Fruit fly (Drosophila melanogaster) Kc167 (cell line): ENCODE measurements around the gene CG14014.

ENCODE experiments used
- Myc ChIP-seq: fragments of >200 bp; optimal IDR thresholded peaks from 2 replicates; lab custom pipeline; 2017; ENCODE audit warnings: missing external identifiers
- Sin3A ChIP-seq: fragments of >200 bp; optimal IDR thresholded peaks from 2 replicates; lab custom pipeline; 2018; ENCODE audit warnings: missing external identifiers
- h ChIP-seq: fragments of >200 bp; optimal IDR thresholded peaks from 3 replicates; lab custom pipeline; 2018; ENCODE audit warnings: missing external identifiers
- insv ChIP-seq: fragments of >200 bp; optimal IDR thresholded peaks from 3 replicates; lab custom pipeline; 2018; ENCODE audit warnings: missing external identifiers
- psq ChIP-seq: fragments of >200 bp; optimal IDR thresholded peaks from 2 replicates; lab custom pipeline; 2017; ENCODE audit warnings: missing external identifiers
- ttk ChIP-seq: sonication (Bioruptor generic); optimal IDR thresholded peaks from 2 replicates; lab custom pipeline; 2017; ENCODE audit warnings: missing external identifiers

Gene CG14014

dm6 chr2L:5523848-5524473, 26.7 kb downstream of the CG14014 start, which contains the start of the genes Vps52 and Elp4:
Gene Vps52 (minus strand): TSS chr2L:5523898.
Gene Elp4 (plus strand): TSS chr2L:5524139.
- no peak for TF ChIP-seq Myc (lab: Kevin White, UChicago)
- TF ChIP-seq ttk (lab: Kevin White, UChicago): no peak
- no peak for TF ChIP-seq h (lab: Kevin White, UChicago)
- no peak for TF ChIP-seq psq (lab: Kevin White, UChicago)
- no peak for TF ChIP-seq insv (lab: Kevin White, UChicago)
- TF ChIP-seq Sin3A (lab: Kevin White, UChicago): no peak

- TF ChIP-seq Myc (lab: Kevin White, UChicago): no peak
- TF ChIP-seq Sin3A (lab: Kevin White, UChicago): no peak
- no peak for TF ChIP-seq ttk (lab: Kevin White, UChicago)
- no peak for TF ChIP-seq h (lab: Kevin White, UChicago)
- TF ChIP-seq insv (lab: Kevin White, UChicago): no peak
- TF ChIP-seq psq (lab: Kevin White, UChicago): no peak
Observed at dm6 chr2L:5520757-5521156, 29.9 kb downstream of the CG14014 start.

DNA sequence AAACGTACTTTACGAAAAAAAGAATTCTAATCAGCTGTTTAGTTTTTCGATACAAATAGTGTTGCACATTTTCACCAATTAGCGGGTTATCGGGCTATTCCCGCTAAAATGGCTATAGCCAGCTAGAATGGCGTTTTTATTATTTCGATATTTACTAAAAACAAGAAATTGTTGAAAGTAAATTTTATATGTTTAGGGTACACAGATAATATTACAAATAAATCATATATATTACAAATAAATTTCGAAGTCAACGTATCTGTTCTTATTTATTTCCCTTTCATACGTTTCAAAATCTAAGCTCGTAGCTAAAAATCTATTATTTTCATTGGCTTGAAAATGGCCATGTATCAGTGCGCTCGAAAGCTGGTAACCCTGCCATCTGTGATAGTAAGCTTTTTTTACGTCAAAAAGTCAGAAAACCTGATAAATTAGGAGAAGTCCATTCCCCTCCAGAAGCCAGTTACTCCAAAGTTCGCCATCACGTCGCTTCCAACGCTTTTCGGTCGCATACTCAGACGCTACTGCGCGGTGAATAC, 30.7 kb downstream of the CG14014 start, which contains the start of the genes CG7382 and cl:
Gene CG7382, minus strand, starts transcription at position 51 of the 539 bp plus-strand sequence.
Gene cl, plus strand, starts transcription at position 290 of the 539 bp plus-strand sequence.
- TF ChIP-seq Sin3A (lab: Kevin White, UChicago) (no peak), Myc (lab: Kevin White, UChicago) (no peak), h (lab: Kevin White, UChicago) (no peak), insv (lab: Kevin White, UChicago) (no peak), ttk (lab: Kevin White, UChicago) (no peak), psq (lab: Kevin White, UChicago) (no peak)

DNA sequence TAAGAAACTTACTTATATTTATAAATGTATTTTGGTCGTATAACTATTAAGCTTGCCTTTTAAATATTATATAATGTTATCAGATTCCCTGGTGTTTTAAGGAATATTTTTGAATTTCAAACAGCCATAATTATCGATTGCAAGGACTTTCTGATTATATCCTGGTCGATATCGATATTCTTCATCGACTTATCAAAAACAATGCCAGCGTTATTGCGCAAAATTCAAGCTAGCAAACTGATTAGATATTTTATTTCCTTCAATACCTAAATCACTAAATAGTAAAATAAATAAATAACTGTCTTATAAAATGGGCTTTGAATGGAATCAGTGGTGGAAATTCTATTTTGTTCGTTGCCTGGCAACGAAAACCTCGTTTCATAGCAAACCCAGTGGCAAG, 33.2 kb downstream of the CG14014 start, which contains the start of gene CG14020:
Gene CG14020, plus strand, starts transcription at position 345 of the 400 bp plus-strand sequence.
- TF ChIP-seq Myc (lab: Kevin White, UChicago) (no peak), ttk (lab: Kevin White, UChicago) (no peak), psq (lab: Kevin White, UChicago) (no peak), h (lab: Kevin White, UChicago) (no peak), Sin3A (lab: Kevin White, UChicago) (no peak)

DNA sequence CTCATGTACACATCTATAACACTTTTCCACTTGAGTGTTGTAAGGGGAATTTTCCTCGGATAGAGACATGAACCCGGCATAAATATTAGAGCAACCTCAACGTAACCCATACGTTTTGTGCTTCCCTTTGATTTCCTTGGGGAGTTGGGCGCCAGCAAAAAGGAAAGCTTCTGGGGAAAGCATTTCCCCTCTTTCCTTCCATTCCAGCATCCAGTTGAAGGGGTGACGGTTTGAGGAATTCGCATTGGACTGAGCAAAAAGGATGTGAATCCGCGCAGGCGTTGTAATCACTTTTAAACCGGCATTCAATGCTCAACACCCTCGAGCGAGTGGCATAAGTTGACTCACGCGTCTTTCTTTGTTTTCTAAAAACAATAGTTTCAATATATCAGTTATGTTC, 35.7 kb downstream of the CG14014 start:
- no peak for TF ChIP-seq ttk (lab: Kevin White, UChicago)
- no peak for TF ChIP-seq Sin3A (lab: Kevin White, UChicago)
- no peak for TF ChIP-seq Myc (lab: Kevin White, UChicago)
- no peak for TF ChIP-seq insv (lab: Kevin White, UChicago)
- no peak for TF ChIP-seq psq (lab: Kevin White, UChicago)
- no peak for TF ChIP-seq h (lab: Kevin White, UChicago)

DNA sequence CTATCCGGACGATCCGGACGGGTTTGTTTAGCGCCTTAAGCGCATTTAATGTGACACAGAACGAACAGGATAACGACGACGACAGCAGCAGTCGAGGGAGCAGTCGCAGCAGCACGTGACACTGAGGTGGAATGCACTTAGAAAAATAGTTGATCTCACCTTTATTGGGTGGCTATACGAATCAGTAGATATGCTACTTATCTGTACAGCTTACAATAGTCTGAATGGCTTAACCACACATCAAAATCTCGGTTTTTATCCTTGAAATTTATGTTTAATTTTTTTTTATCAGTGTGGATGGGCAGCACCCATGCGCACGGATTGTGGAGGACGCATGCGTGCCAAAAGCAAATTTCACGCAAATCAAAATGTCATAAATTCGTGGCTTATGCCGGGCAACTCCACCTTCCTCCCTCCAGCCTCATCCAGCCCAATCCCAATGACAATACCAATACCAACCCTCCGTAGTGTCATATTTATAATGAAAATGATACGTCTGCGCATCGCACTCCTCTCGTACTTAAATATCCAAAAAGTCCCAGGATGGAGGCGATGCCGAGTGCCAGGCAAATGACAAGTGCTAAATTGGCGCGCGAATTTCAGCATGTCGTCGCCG, 42.7 kb downstream of the CG14014 start:
- TF ChIP-seq h (lab: Kevin White, UChicago) (no peak), psq (lab: Kevin White, UChicago) (no peak), Myc (lab: Kevin White, UChicago) (no peak), Sin3A (lab: Kevin White, UChicago) (no peak), ttk (lab: Kevin White, UChicago) (no peak), insv (lab: Kevin White, UChicago) (no peak)

DNA sequence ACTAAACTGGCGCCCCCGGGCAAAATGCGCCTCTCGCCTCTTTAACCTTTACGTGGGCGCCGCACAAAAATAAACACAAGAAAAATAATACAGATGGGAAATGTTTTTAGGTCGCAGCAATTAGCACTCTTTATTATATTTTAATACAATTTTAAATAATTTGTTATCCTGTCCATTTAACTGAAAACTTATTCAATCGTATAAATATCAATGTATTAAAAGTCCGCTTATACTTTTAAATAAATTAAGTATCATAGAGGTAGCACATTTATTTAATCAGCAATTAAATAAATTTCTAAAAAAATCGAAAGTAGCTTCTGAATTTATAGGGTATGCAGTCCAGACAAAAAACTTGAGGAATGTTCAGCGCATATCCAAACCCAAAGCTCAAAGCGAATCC, 43.6 kb downstream of the CG14014 start:
- TF ChIP-seq Sin3A (lab: Kevin White, UChicago) (no peak), psq (lab: Kevin White, UChicago) (no peak), Myc (lab: Kevin White, UChicago) (no peak), insv (lab: Kevin White, UChicago) (no peak), ttk (lab: Kevin White, UChicago) (no peak), h (lab: Kevin White, UChicago) (no peak)

- TF ChIP-seq Myc (lab: Kevin White, UChicago): no peak
- no peak for TF ChIP-seq h (lab: Kevin White, UChicago)
Observed at dm6 chr2L:5505130-5505529, 45.5 kb downstream of the CG14014 start.

- TF ChIP-seq psq (lab: Kevin White, UChicago): no peak
Observed at dm6 chr2L:5502868-5503267, 47.8 kb downstream of the CG14014 start.

DNA sequence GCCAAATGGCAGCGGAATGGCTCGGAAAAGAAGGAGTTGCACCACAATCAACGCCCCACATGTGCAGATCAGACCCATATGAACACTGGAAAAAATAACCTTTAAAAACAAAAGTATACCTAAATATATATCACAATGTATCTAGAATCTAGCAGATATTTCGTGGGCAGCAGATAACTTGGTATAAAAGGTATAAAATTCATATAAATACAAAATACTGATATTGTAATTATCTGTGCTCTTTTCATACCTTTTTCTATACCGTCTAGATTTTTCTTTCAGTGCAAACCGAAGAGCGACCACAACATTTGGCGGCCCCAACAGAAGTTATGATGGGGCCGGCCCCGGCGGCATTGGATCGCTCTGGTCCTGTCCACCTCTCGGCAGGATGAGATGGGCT, 49.3 kb downstream of the CG14014 start:
- TF ChIP-seq Sin3A (lab: Kevin White, UChicago) (no peak), insv (lab: Kevin White, UChicago) (no peak), psq (lab: Kevin White, UChicago) (no peak), Myc (lab: Kevin White, UChicago) (no peak), ttk (lab: Kevin White, UChicago) (no peak)
